Worm (Caenorhabditis elegans) whole organism, young adult: Measurements from ENCODE around the gene W03B1.9.

Experiments used
- B0261.1 ChIP-seq: sonication (generic microtip); optimal IDR thresholded peaks from 2 replicates; lab custom pipeline; 2016; ENCODE audit warnings: mild to moderate bottlenecking, missing genetic modification characterization, moderate library complexity, missing compliant biosample characterization
- B0336.3 ChIP-seq: fragments of 200-800 bp; sonication (Bioruptor generic); IDR thresholded peaks from 2 replicates; pipeline ENCODE4 v1.3.6; 2022; ENCODE audit warnings: missing genetic modification characterization, missing compliant biosample characterization
- C17E4.6 ChIP-seq: fragments of 200-800 bp; sonication (Bioruptor generic); IDR thresholded peaks from 2 replicates; pipeline ENCODE4 v1.3.6; 2022; ENCODE audit warnings: missing genetic modification reagents, missing genetic modification characterization, missing compliant biosample characterization
- F33H1.4 ChIP-seq: fragments of 200-800 bp; sonication (Bioruptor generic); IDR thresholded peaks from 2 replicates; pipeline ENCODE4 v1.3.6; 2022; ENCODE audit warnings: missing genetic modification reagents, missing genetic modification characterization, missing compliant biosample characterization
- F39B2.1 ChIP-seq: fragments of 200-800 bp; sonication (Bioruptor generic); IDR thresholded peaks from 2 replicates; pipeline ENCODE4 v1.3.6; 2022; ENCODE audit warnings: missing genetic modification reagents, missing genetic modification characterization, missing compliant biosample characterization
- F49E8.2 ChIP-seq: sonication (generic microtip); optimal IDR thresholded peaks from 3 replicates; lab custom pipeline; 2017; ENCODE audit warnings: missing genetic modification characterization, mild to moderate bottlenecking, missing compliant biosample characterization, antibody characterized with exemption, moderate library complexity; ENCODE audit not compliant: insufficient read depth
- Y53F4B.3 ChIP-seq: fragments of 200-800 bp; sonication (Bioruptor generic); IDR thresholded peaks from 2 replicates; pipeline ENCODE4 v1.3.6; 2022; ENCODE audit warnings: missing genetic modification reagents, missing genetic modification characterization, missing compliant biosample characterization
- Y79H2A.3 ChIP-seq: fragments of 200-800 bp; sonication (Bioruptor generic); conservative IDR thresholded peaks from 2 replicates; pipeline ENCODE4 v1.3.6; 2022; ENCODE audit warnings: missing genetic modification reagents, missing genetic modification characterization, missing compliant biosample characterization
- attf-5 ChIP-seq: fragments of 200-800 bp; sonication (Bioruptor generic); optimal IDR thresholded peaks from 2 replicates; lab custom pipeline; 2018; ENCODE audit warnings: mild to moderate bottlenecking, missing genetic modification characterization, missing compliant biosample characterization
- attf-6 ChIP-seq: fragments of 200-800 bp; sonication (Bioruptor generic); IDR thresholded peaks from 2 replicates; pipeline ENCODE4 v1.3.6; 2022; ENCODE audit warnings: missing genetic modification reagents, missing genetic modification characterization, missing compliant biosample characterization
- cebp-1 ChIP-seq, 2 experiments: fragments of 200-800 bp in 1 of 2; sonication (Bioruptor generic) in 1 of 2; sonication (generic microtip) in 1 of 2; IDR thresholded peaks in 1 of 2; optimal IDR thresholded peaks in 1 of 2; 2 replicates each; pipeline versions ENCODE4 v1.3.6 to Lab custom; 2017 to 2022; ENCODE audit warnings: missing compliant biosample characterization in 2 of 2, missing genetic modification characterization in 2 of 2, mild to moderate bottlenecking in 1 of 2, missing genetic modification reagents in 1 of 2, moderate library complexity in 1 of 2
- dpl-1 ChIP-seq: fragments of 150-350 bp; optimal IDR thresholded peaks from 2 replicates; lab custom pipeline; 2014; ENCODE audit warnings: missing biosample characterization, missing genetic modification reagents, missing genetic modification characterization
- efl-1 ChIP-seq: fragments of 150-350 bp; optimal IDR thresholded peaks from 2 replicates; lab custom pipeline; 2014; ENCODE audit warnings: missing biosample characterization, missing genetic modification reagents, missing genetic modification characterization
- egrh-3 ChIP-seq: fragments of 200-800 bp; sonication (Bioruptor generic); IDR thresholded peaks from 2 replicates; pipeline ENCODE4 v1.3.6; 2022; ENCODE audit warnings: missing genetic modification reagents, missing genetic modification characterization, missing compliant biosample characterization
- ets-4 ChIP-seq: fragments of 200-800 bp; sonication (Bioruptor generic); optimal IDR thresholded peaks from 2 replicates; lab custom pipeline; 2018; ENCODE audit warnings: mild to moderate bottlenecking, missing genetic modification characterization, missing compliant biosample characterization
- hmg-20 ChIP-seq: fragments of 200-800 bp; sonication (Bioruptor generic); IDR thresholded peaks from 2 replicates; pipeline ENCODE4 v1.3.6; 2022; ENCODE audit warnings: missing genetic modification reagents, missing genetic modification characterization, missing compliant biosample characterization
- hsf-1 ChIP-seq: fragments of 200-800 bp; sonication (Bioruptor generic); IDR thresholded peaks from 2 replicates; pipeline ENCODE4 v1.3.6; 2022; ENCODE audit warnings: missing genetic modification reagents, missing genetic modification characterization, missing compliant biosample characterization
- lin-54 ChIP-seq: fragments of 200-800 bp; sonication (Bioruptor generic); optimal IDR thresholded peaks from 2 replicates; lab custom pipeline; 2018; ENCODE audit warnings: mild to moderate bottlenecking, missing genetic modification characterization, missing compliant biosample characterization
- lsl-1 ChIP-seq: fragments of 200-800 bp; sonication (Bioruptor generic); optimal IDR thresholded peaks from 2 replicates; lab custom pipeline; 2018; ENCODE audit warnings: mild to moderate bottlenecking, missing genetic modification characterization, moderate library complexity, missing compliant biosample characterization
- madf-6 ChIP-seq: fragments of 200-800 bp; sonication (Bioruptor generic); IDR thresholded peaks from 2 replicates; pipeline ENCODE4 v1.3.6; 2022; ENCODE audit warnings: missing genetic modification reagents, missing genetic modification characterization, missing compliant biosample characterization
- madf-8 ChIP-seq: fragments of 200-800 bp; sonication (Bioruptor generic); conservative IDR thresholded peaks from 2 replicates; pipeline ENCODE4 v1.3.6; 2022; ENCODE audit warnings: missing genetic modification reagents, missing genetic modification characterization, missing compliant biosample characterization
- mes-4 ChIP-seq: sonication (generic microtip); optimal IDR thresholded peaks from 2 replicates; lab custom pipeline; 2016; ENCODE audit warnings: missing genotype, missing genetic modification characterization, missing compliant biosample characterization
- pbrm-1 ChIP-seq: fragments of 200-800 bp; sonication (Bioruptor generic); IDR thresholded peaks from 2 replicates; pipeline ENCODE4 v1.3.6; 2022; ENCODE audit warnings: missing genetic modification reagents, missing genetic modification characterization, missing compliant biosample characterization
- rpc-1 ChIP-seq, 2 experiments: fragments of 150-350 bp in 1 of 2; sonication (generic microtip) in 1 of 2; optimal IDR thresholded peaks; 2 replicates each; lab custom pipeline; 2014 to 2018; ENCODE audit warnings: missing biosample characterization in 1 of 2, missing genetic modification characterization in 1 of 2, missing genetic modification reagents in 1 of 2, missing genotype in 1 of 2
- snpc-1.1 ChIP-seq: sonication (generic microtip); optimal IDR thresholded peaks from 2 replicates; lab custom pipeline; 2017; ENCODE audit warnings: missing genetic modification characterization, mild to moderate bottlenecking, missing compliant biosample characterization, antibody characterized with exemption, moderate library complexity, missing genotype, missing genetic modification reagents; ENCODE audit not compliant: insufficient read depth
- snpc-1.3 ChIP-seq: sonication (generic microtip); optimal IDR thresholded peaks from 2 replicates; lab custom pipeline; 2017; ENCODE audit warnings: missing genetic modification characterization, mild to moderate bottlenecking, missing compliant biosample characterization, antibody characterized with exemption, moderate library complexity, missing genotype, missing genetic modification reagents; ENCODE audit not compliant: insufficient read depth
- snpc-4 ChIP-seq, 5 experiments: fragments of 150-350 bp in 1 of 5; sonication (generic microtip) in 4 of 5; optimal IDR thresholded peaks; 2 replicates each; lab custom pipeline; 2014 to 2018; ENCODE audit warnings: missing genetic modification characterization in 5 of 5, missing biosample characterization in 3 of 5, antibody characterized with exemption in 2 of 5, mild to moderate bottlenecking in 2 of 5, missing compliant biosample characterization in 2 of 5, missing genotype in 2 of 5, moderate library complexity in 2 of 5, missing genetic modification reagents in 1 of 5
- zfh-2 ChIP-seq: fragments of 200-800 bp; sonication (Bioruptor generic); conservative IDR thresholded peaks from 2 replicates; pipeline ENCODE4 v1.3.6; 2022; ENCODE audit warnings: missing genetic modification reagents, missing genetic modification characterization, missing compliant biosample characterization
- zim-3 ChIP-seq: sonication (generic microtip); optimal IDR thresholded peaks from 2 replicates; lab custom pipeline; 2017; ENCODE audit warnings: mild to moderate bottlenecking, missing genetic modification characterization, moderate library complexity, missing compliant biosample characterization

W03B1.9 gene

ce11 chrIV:4313144-4313543 is 43.6 kb downstream of the W03B1.9 start:
- TF ChIP-seq attf-6 (GFP tag; lab: Robert Waterston, UW): 0 out of 2 replicates have a peak, but pooled peaks have one; percentile 11
- TF ChIP-seq zfh-2 (GFP tag; lab: Robert Waterston, UW): 0 out of 2 replicates have a peak, but pooled peaks have one; percentile 22
- peak; percentile 84 for TF ChIP-seq egrh-3 (GFP tag; lab: Robert Waterston, UW)

DNA sequence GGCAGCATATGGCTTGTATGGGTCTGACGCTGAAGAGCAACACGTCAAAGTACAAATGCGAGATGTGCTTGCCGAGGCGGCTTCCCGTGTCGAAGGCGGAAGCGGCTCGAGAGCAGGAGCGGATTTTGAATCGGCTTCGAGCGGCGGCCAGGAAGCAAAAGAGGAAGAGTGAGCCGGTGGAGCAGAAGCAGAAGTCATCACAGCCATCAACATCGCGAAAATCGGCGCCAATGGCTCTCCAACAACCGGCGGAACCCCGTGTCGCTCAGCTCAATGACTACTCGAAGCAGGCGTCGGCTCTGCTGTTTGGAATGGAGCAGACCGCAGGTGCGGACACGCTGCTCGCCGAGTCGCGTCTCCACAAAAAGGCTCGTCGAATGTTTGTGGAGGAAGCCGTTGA is 44.4 kb downstream of the W03B1.9 start:
- peak; percentile 77 for TF ChIP-seq egrh-3 (GFP tag; lab: Robert Waterston, UW)
- TF ChIP-seq, all 124 proteins: peak for 1; not testable (repeated sequence) for 123

- TF ChIP-seq C17E4.6 (GFP tag; lab: Robert Waterston, UW) (no peak), snpc-1.1 (tag; lab: Kevin White, UChicago) (peak; percentile 4), hmg-20 (no peak), lsl-1 (peak; percentile 85), B0261.1 (tag; lab: Kevin White, UChicago) (no peak), madf-6 (peak; percentile 57), lin-54 (GFP tag; lab: Kevin White, UChicago) (peak; percentile 15), pbrm-1 (GFP tag; lab: Robert Waterston, UW) (0 out of 2 replicates have a peak, but pooled peaks have one; percentile 13), madf-8 (peak; percentile 39; the same call in 1 of the 2 replicates), efl-1 (GFP tag; lab: Kevin White, UChicago) (peak; percentile 73), dpl-1 (GFP tag; lab: Kevin White, UChicago) (peak; percentile 8), hsf-1 (GFP tag; lab: Robert Waterston, UW) (peak; percentile 92), snpc-1.3 (tag; lab: Kevin White, UChicago) (no peak), F33H1.4 (0 out of 2 replicates have a peak, but pooled peaks have one; percentile 24), cebp-1 (GFP tag; IDR thresholded peaks at IDR 0.05; lab: Robert Waterston, UW) (no peak), cebp-1 (tag; optimal IDR thresholded peaks at IDR 0.05; lab: Kevin White, UChicago) (peak; percentile 6), ets-4 (GFP tag; lab: Kevin White, UChicago) (no peak), F49E8.2 (tag; lab: Kevin White, UChicago) (peak; percentile 60)
Measured at ce11 chrIV:4307227-4307946, 49.4 kb downstream of the W03B1.9 start, which contains the start of gene set-9. TSS of gene set-9 (plus strand) at chrIV:4307896.

ce11 chrIV:4306317-4306716 is 50.5 kb downstream of the W03B1.9 start:
- TF ChIP-seq Y53F4B.3 (GFP tag; lab: Robert Waterston, UW) (no peak), Y79H2A.3 (GFP tag; lab: Robert Waterston, UW) (no peak), F39B2.1 (GFP tag; lab: Robert Waterston, UW) (no peak), snpc-4 (GFP tag; optimal IDR thresholded peaks at IDR 0.05; lab: Kevin White, UChicago) (no peak), snpc-4 (tag; optimal IDR thresholded peaks at IDR 0.05; lab: Kevin White, UChicago) (no peak), attf-5 (GFP tag; lab: Kevin White, UChicago) (no peak), rpc-1 (optimal IDR thresholded peaks at IDR 0.05; lab: Kevin White, UChicago) (no peak), rpc-1 (tag; optimal IDR thresholded peaks at IDR 0.05; lab: Kevin White, UChicago) (no peak), mes-4 (no peak), zim-3 (tag; lab: Kevin White, UChicago) (no peak), B0336.3 (GFP tag; lab: Robert Waterston, UW) (no peak)
